Worm (Caenorhabditis elegans): ENCODE measurements around the gene ubc-24.

The ubc-24 gene

ce11 chrII:8381197-8381596 is 24.2 kb upstream of the ubc-24 start, which contains the start of gene F49E12.12 (continued):
- TF ChIP-seq gei-8 (GFP tag; optimal IDR thresholded peaks at IDR 0.05): no peak
- no peak for TF ChIP-seq F37D6.2 (tag; optimal IDR thresholded peaks at IDR 0.05)
- TF ChIP-seq saeg-2 (GFP tag; IDR thresholded peaks at IDR 0.05): no peak

ce11 chrII:8382880-8383279 is 22.5 kb upstream of the ubc-24 start:
- TF ChIP-seq php-3 (GFP tag; IDR thresholded peaks at IDR 0.05) (peak; percentile 94), daf-16 (GFP tag; optimal IDR thresholded peaks at IDR 0.05) (peak in 1 of 2 experiments; percentile 45), daf-16 (tag; optimal IDR thresholded peaks at IDR 0.05) (peak; percentile 90), ceh-20 (GFP tag; IDR thresholded peaks at IDR 0.05) (no peak), dmd-6 (GFP tag; IDR thresholded peaks at IDR 0.05) (peak; percentile 96), Y5F2A.4 (GFP tag; optimal IDR thresholded peaks at IDR 0.05) (no peak), unc-62 (GFP tag; optimal IDR thresholded peaks at IDR 0.05 in 1 of 2) (peak in 1 of 2 experiments; percentile 45), unc-62 (tag; optimal IDR thresholded peaks at IDR 0.05) (no peak), zip-2 (tag; optimal IDR thresholded peaks at IDR 0.05) (peak; percentile 2), mdl-1 (tag; optimal IDR thresholded peaks at IDR 0.05) (peak in 1 of 2 experiments; percentile 85), nhr-10 (tag; optimal IDR thresholded peaks at IDR 0.05) (peak; percentile 59), dpl-1 (GFP tag; optimal IDR thresholded peaks at IDR 0.05) (no peak), nhr-102 (tag; optimal IDR thresholded peaks at IDR 0.05) (peak; percentile 81), hlh-30 (tag; optimal IDR thresholded peaks at IDR 0.05; ENCODE audit: insufficient read depth) (peak; percentile 74), mxl-3 (GFP tag; optimal IDR thresholded peaks at IDR 0.05) (peak; percentile 61), lin-38 (GFP tag; IDR thresholded peaks at IDR 0.05) (no peak), nhr-48 (tag; optimal IDR thresholded peaks at IDR 0.05) (peak; percentile 87), gei-8 (GFP tag; optimal IDR thresholded peaks at IDR 0.05) (peak; percentile 5), lin-1 (GFP tag; IDR thresholded peaks at IDR 0.05) (peak; percentile 87), pha-4 (GFP tag; IDR thresholded peaks at IDR 0.05) (peak; percentile 41; the same call in 1 of the 2 replicates), pha-4 (tag; optimal IDR thresholded peaks at IDR 0.05) (no peak), dve-1 (tag; optimal IDR thresholded peaks at IDR 0.05; ENCODE audit: insufficient read depth) (peak; percentile 98), aha-1 (tag) (peak; percentile 71), nhr-28 (tag; optimal IDR thresholded peaks at IDR 0.05) (peak; percentile 97), hlh-11 (tag; optimal IDR thresholded peaks at IDR 0.05) (peak; percentile 95), lsy-2 (tag; optimal IDR thresholded peaks at IDR 0.05) (peak in 1 of 2 experiments; percentile 68), Y105C5A.15 (GFP tag; IDR thresholded peaks at IDR 0.05) (no peak), tra-1 (GFP tag; IDR thresholded peaks at IDR 0.05) (peak; percentile 52; the same call in 1 of the 2 replicates), cey-2 (tag; optimal IDR thresholded peaks at IDR 0.05; ENCODE audit: borderline replicate concordance, insufficient read depth) (peak; percentile 21), nhr-111 (GFP tag; optimal IDR thresholded peaks at IDR 0.05) (no peak), mep-1 (tag; optimal IDR thresholded peaks at IDR 0.05) (no peak), pqm-1 (tag; optimal IDR thresholded peaks at IDR 0.05) (peak; percentile 96), nhr-77 (tag; optimal IDR thresholded peaks at IDR 0.05) (peak; percentile 95), hif-1 (tag; optimal IDR thresholded peaks at IDR 0.05) (peak in 1 of 2 experiments; percentile 83), T20F7.1 (GFP tag; optimal IDR thresholded peaks at IDR 0.05) (peak; percentile 51), saeg-2 (GFP tag; IDR thresholded peaks at IDR 0.05) (0 out of 2 replicates have a peak, but pooled peaks have one; percentile 62), zag-1 (tag; optimal IDR thresholded peaks at IDR 0.05) (no peak)

- peak; percentile 88 for TF ChIP-seq dmd-6 (GFP tag; IDR thresholded peaks at IDR 0.05)
- TF ChIP-seq zfp-2 (tag; optimal IDR thresholded peaks at IDR 0.05): no peak
- peak; percentile 81 for TF ChIP-seq pqm-1 (tag; optimal IDR thresholded peaks at IDR 0.05)
- TF ChIP-seq cey-2 (tag; optimal IDR thresholded peaks at IDR 0.05; ENCODE audit: borderline replicate concordance, insufficient read depth): no peak
- TF ChIP-seq nhr-28 (tag; optimal IDR thresholded peaks at IDR 0.05): peak; percentile 76
- peak; percentile 2 for TF ChIP-seq mxl-3 (GFP tag; optimal IDR thresholded peaks at IDR 0.05)
- no peak for TF ChIP-seq madf-5 (GFP tag; IDR thresholded peaks at IDR 0.05)
- TF ChIP-seq daf-16 (GFP tag; optimal IDR thresholded peaks at IDR 0.05): no peak
- TF ChIP-seq daf-16 (tag; optimal IDR thresholded peaks at IDR 0.05): peak; percentile 36
- no peak for TF ChIP-seq nhr-10 (tag; optimal IDR thresholded peaks at IDR 0.05)
- TF ChIP-seq php-3 (GFP tag; IDR thresholded peaks at IDR 0.05): no peak
- no peak for TF ChIP-seq ceh-44 (GFP tag; IDR thresholded peaks at IDR 0.05)
- no peak for TF ChIP-seq ceh-32 (tag; optimal IDR thresholded peaks at IDR 0.05; ENCODE audit: poor library complexity)
- no peak for TF ChIP-seq snpc-4 (tag; optimal IDR thresholded peaks at IDR 0.05)
- peak; percentile 66 for TF ChIP-seq dve-1 (tag; optimal IDR thresholded peaks at IDR 0.05; ENCODE audit: insufficient read depth)
- no peak for TF ChIP-seq nhr-237 (tag; optimal IDR thresholded peaks at IDR 0.05)
- peak in 1 of 2 experiments; percentile 25 for TF ChIP-seq lsy-2 (tag; optimal IDR thresholded peaks at IDR 0.05)
- peak; percentile 34 for TF ChIP-seq hlh-30 (tag; optimal IDR thresholded peaks at IDR 0.05; ENCODE audit: insufficient read depth)
- peak; percentile 72 for TF ChIP-seq aha-1 (tag)
- TF ChIP-seq nhr-77 (tag; optimal IDR thresholded peaks at IDR 0.05): peak; percentile 65
- TF ChIP-seq tra-1 (GFP tag; IDR thresholded peaks at IDR 0.05): peak; percentile 25; the same call in 1 of the 2 replicates
- TF ChIP-seq nhr-48 (tag; optimal IDR thresholded peaks at IDR 0.05): peak; percentile 37
- peak; percentile 43 for TF ChIP-seq nhr-102 (tag; optimal IDR thresholded peaks at IDR 0.05)
- no peak for TF ChIP-seq F37D6.2 (tag; optimal IDR thresholded peaks at IDR 0.05)
- no peak for TF ChIP-seq Y105C5A.15 (GFP tag; IDR thresholded peaks at IDR 0.05)
- no peak for TF ChIP-seq lir-3 (tag; optimal IDR thresholded peaks at IDR 0.05)
These were observed 21.1 kb upstream of the ubc-24 start for ce11 chrII:8384344-8384743.

Data from whole organism, L4 larva.